Fruit fly (Drosophila melanogaster): Measurements from ENCODE around the gene Ugt36A1.
A peak's percentile ranks its signal among the peaks of the same experiment; 100 is the strongest.

The Ugt36A1 gene

DNA sequence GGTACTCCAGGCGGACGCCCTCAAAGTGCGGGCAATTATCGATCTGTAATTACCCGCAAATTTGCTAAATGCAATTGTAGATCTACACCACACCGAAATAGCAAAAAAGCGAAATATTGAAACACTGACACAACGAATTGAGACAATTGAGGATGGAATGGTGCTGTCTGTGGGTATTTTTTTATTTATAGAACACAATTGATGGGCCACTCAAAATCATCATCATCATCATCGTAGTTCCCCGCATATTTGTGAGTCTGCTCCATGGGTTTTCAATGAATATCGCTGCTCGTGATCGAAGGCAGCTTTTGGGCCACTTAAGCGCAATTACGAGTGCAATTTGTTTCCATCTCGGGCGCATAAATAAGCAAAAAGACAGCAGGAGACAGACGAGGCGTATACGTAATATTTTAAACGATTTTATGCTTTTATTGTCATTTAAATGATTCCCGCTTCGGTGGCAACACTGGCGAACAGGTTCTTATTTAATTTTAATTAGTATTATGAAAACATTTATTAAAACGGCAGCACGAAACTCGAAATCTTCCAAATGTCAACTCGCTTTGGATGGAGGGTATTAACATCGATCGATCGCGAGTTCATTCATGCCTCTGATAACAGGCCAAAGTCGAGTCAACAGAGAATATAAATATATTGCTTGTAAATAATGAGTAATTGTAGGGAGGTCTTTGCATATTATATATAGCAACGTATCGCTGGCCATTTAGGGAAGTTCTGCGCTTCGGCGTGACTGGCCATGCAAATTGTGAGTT lies 23.4 kb downstream of the Ugt36A1 start:
- TF ChIP-seq EcR (GFP tag; optimal IDR thresholded peaks at IDR 0.05) (peak; percentile 51), D1 (tag; optimal IDR thresholded peaks at IDR 0.05) (no peak), rn (GFP tag; IDR thresholded peaks at IDR 0.05) (no peak)

DNA sequence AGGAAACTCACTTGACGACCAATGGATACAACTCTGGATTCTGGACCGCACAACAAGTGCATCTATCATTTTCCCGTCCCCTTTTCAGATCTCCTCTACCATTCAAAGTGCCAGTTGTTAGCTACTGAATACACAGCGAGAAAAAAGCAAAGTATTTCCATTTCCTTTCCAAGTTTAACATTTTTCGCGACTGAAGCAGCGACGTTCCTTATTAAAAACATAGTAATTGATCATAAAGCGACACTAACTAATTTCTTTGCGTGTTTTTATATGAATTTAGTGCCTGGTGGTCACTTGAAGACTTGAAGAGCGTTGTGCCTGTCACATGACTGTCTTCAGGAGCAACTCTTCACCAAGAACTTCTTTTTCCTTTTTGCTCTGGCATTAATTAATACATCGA lies 26.4 kb downstream of the Ugt36A1 start:
- TF ChIP-seq CG17806 (tag; optimal IDR thresholded peaks at IDR 0.05), result peak; percentile 19
- no peak for TF ChIP-seq CG32121 (GFP tag; IDR thresholded peaks at IDR 0.05)
- peak; percentile 49 for TF ChIP-seq Ets98B (GFP tag; IDR thresholded peaks at IDR 0.05)
- no peak for TF ChIP-seq Snoo (tag; optimal IDR thresholded peaks at IDR 0.05)
- peak; percentile 49; the same call in 1 of the 3 replicates for TF ChIP-seq CG4496 (GFP tag; IDR thresholded peaks at IDR 0.05)
- peak; percentile 71 for TF ChIP-seq CG14655 (GFP tag; optimal IDR thresholded peaks at IDR 0.05)
- TF ChIP-seq CG10348 (GFP tag; IDR thresholded peaks at IDR 0.05), result no peak
- no peak for TF ChIP-seq D1 (tag; optimal IDR thresholded peaks at IDR 0.05)
- TF ChIP-seq Pif1B (GFP tag; optimal IDR thresholded peaks at IDR 0.05), result peak; percentile 22
- peak; percentile 49; the same call in 1 of the 3 replicates for TF ChIP-seq fd96Ca (GFP tag; IDR thresholded peaks at IDR 0.05)
- TF ChIP-seq CG9948 (tag; optimal IDR thresholded peaks at IDR 0.05), result peak; percentile 18
- TF ChIP-seq Pif1A (GFP tag; optimal IDR thresholded peaks at IDR 0.05), result peak; percentile 47
- TF ChIP-seq CG15710 (tag; optimal IDR thresholded peaks at IDR 0.05), result no peak
- peak; percentile 73 for TF ChIP-seq CG8301 (tag; optimal IDR thresholded peaks at IDR 0.05)

DNA sequence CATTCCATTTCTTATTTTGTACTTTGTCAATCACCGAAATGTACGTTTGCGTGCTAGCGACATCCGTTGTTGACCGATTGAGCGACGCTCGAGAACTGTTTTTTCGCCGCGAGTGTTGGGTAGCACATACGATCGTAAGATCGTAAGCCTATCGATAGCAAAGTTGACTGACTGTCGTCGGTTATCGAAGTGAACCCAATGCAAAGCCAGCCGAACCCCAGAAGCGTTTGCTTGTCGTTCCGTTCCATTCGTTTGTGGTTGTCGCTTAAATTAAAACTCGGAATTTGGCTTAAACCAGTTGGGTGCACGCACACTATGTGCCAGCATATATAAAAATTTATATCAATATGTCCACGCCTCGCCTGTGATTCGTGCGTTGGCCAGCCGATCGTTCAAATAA lies 27.1 kb downstream of the Ugt36A1 start:
- TF ChIP-seq Pif1A (GFP tag; optimal IDR thresholded peaks at IDR 0.05), result no peak
- TF ChIP-seq CG12605 (GFP tag; IDR thresholded peaks at IDR 0.05), result no peak
- no peak for TF ChIP-seq CG14655 (GFP tag; optimal IDR thresholded peaks at IDR 0.05)
- no peak for TF ChIP-seq CG10348 (GFP tag; IDR thresholded peaks at IDR 0.05)
- no peak for TF ChIP-seq EcR (GFP tag; optimal IDR thresholded peaks at IDR 0.05)
- no peak for TF ChIP-seq fd96Ca (GFP tag; IDR thresholded peaks at IDR 0.05)
- no peak for TF ChIP-seq CG8301 (tag; optimal IDR thresholded peaks at IDR 0.05)
- TF ChIP-seq CG17806 (tag; optimal IDR thresholded peaks at IDR 0.05), result no peak
- no peak for TF ChIP-seq D1 (tag; optimal IDR thresholded peaks at IDR 0.05)
- TF ChIP-seq CG13204 (GFP tag; optimal IDR thresholded peaks at IDR 0.05), result no peak
- TF ChIP-seq CG34367 (tag; optimal IDR thresholded peaks at IDR 0.05), result no peak
- TF ChIP-seq Pif1B (GFP tag; optimal IDR thresholded peaks at IDR 0.05), result no peak
- TF ChIP-seq Ets98B (GFP tag; IDR thresholded peaks at IDR 0.05), result no peak
- TF ChIP-seq CG32121 (GFP tag; IDR thresholded peaks at IDR 0.05), result no peak
- no peak for TF ChIP-seq Snoo (tag; optimal IDR thresholded peaks at IDR 0.05)
- TF ChIP-seq CG4496 (GFP tag; IDR thresholded peaks at IDR 0.05), result no peak
- no peak for TF ChIP-seq gl (tag; optimal IDR thresholded peaks at IDR 0.05)
- TF ChIP-seq rn (GFP tag; IDR thresholded peaks at IDR 0.05), result no peak
- TF ChIP-seq CG9948 (tag; optimal IDR thresholded peaks at IDR 0.05), result no peak
- no peak for TF ChIP-seq CG15710 (tag; optimal IDR thresholded peaks at IDR 0.05)

DNA sequence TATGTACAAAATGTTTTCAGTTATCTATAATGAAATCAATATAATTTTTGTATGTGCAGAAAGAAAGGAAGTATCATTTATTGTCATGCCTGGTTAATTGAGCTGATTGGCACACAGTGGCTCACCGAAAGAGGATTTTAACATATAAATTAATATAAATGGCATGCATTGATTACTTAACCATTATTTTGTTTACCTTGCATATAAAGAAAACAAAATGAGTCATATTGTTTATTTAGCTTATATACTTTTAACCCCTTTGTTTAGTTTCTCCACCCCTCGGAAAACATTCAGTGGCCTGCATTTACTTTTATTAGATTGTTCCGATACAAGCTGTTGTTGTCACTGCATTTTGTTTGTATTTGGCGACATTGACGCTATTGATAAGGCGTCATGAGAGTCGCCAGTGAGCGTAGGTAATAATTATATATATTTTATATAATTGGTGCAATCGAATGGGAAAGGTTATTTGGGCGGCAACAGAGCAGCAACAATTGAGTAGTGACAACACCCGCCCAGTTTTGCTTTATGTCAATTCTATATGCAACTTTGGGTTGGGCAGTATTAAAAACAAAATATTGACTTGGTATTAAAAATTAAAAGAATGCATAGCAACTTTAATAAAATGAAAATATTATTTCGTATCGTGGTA lies 28.8 kb downstream of the Ugt36A1 start:
- TF ChIP-seq CG17806 (tag; optimal IDR thresholded peaks at IDR 0.05) (no peak), CG9948 (tag; optimal IDR thresholded peaks at IDR 0.05) (peak; percentile 23), EcR (GFP tag; optimal IDR thresholded peaks at IDR 0.05) (no peak), Pif1A (GFP tag; optimal IDR thresholded peaks at IDR 0.05) (peak; percentile 25), D1 (tag; optimal IDR thresholded peaks at IDR 0.05) (no peak), CG13204 (GFP tag; optimal IDR thresholded peaks at IDR 0.05) (no peak), CG10348 (GFP tag; IDR thresholded peaks at IDR 0.05) (no peak), Pif1B (GFP tag; optimal IDR thresholded peaks at IDR 0.05) (peak; percentile 14), CG15710 (tag; optimal IDR thresholded peaks at IDR 0.05) (peak; percentile 43), CG8301 (tag; optimal IDR thresholded peaks at IDR 0.05) (peak; percentile 34), CG32121 (GFP tag; IDR thresholded peaks at IDR 0.05) (peak; percentile 82), CG34367 (tag; optimal IDR thresholded peaks at IDR 0.05) (no peak), fd96Ca (GFP tag; IDR thresholded peaks at IDR 0.05) (peak; percentile 22; the same call in 1 of the 3 replicates), rn (GFP tag; IDR thresholded peaks at IDR 0.05) (no peak), CG12605 (GFP tag; IDR thresholded peaks at IDR 0.05) (peak; percentile 58), gl (tag; optimal IDR thresholded peaks at IDR 0.05) (no peak), Snoo (tag; optimal IDR thresholded peaks at IDR 0.05) (peak; percentile 29), CG4496 (GFP tag; IDR thresholded peaks at IDR 0.05) (peak; percentile 84), CG14655 (GFP tag; optimal IDR thresholded peaks at IDR 0.05) (peak; percentile 56), CG8159 (tag; optimal IDR thresholded peaks at IDR 0.05) (no peak), Ets98B (GFP tag; IDR thresholded peaks at IDR 0.05) (peak; percentile 78)

DNA sequence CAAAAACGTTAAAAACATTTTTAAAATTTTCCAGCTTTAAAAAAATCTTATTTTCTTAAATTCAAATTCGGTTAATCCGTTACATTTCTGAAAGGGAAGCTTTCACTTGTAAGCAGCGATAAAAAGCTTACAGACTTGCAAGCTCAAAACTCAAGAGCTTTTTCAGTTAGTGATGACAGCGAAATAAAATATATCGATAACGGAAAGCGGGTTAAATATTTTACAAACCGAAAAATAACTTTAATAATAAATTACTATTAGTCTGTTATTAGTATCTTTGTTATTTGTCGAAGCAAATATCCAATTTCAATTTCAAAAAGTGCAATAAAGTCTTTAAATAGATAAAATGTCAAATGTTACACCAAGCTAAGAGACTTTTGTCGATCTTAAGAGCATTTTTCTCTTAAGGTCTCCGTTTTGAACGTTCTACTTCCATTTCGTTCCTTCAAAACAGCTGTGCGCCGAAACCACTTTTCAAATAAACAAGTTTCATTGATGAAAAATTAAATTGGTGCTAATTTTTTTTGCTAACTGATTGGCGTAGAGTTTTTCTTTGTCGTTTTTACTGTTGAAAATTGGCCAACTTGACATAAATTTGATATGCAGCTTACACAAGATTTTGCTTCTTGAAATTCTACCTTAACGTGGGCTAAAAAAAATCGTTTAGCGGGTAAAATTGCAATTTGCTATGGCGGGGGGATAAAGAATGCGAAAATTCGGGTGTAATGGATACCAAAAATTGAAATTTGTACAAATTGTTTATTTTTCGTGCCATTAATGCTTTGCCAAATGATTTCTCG lies 29.5 kb downstream of the Ugt36A1 start:
- TF ChIP-seq CG13204 (GFP tag; optimal IDR thresholded peaks at IDR 0.05) (no peak), CG17806 (tag; optimal IDR thresholded peaks at IDR 0.05) (no peak), CG8159 (tag; optimal IDR thresholded peaks at IDR 0.05) (no peak), CG32121 (GFP tag; IDR thresholded peaks at IDR 0.05) (no peak), CG12605 (GFP tag; IDR thresholded peaks at IDR 0.05) (no peak), fd96Ca (GFP tag; IDR thresholded peaks at IDR 0.05) (no peak), CG9948 (tag; optimal IDR thresholded peaks at IDR 0.05) (no peak), Pif1B (GFP tag; optimal IDR thresholded peaks at IDR 0.05) (no peak), Ets98B (GFP tag; IDR thresholded peaks at IDR 0.05) (no peak), CG8301 (tag; optimal IDR thresholded peaks at IDR 0.05) (no peak), EcR (GFP tag; optimal IDR thresholded peaks at IDR 0.05) (no peak), CG34367 (tag; optimal IDR thresholded peaks at IDR 0.05) (no peak), Snoo (tag; optimal IDR thresholded peaks at IDR 0.05) (no peak)
